Worm (Caenorhabditis elegans) whole organism, L4/young adult: ENCODE measurements around the gene clec-210.

Experiments
- W03F9.2 ChIP-seq: fragments of 150-350 bp; optimal IDR thresholded peaks from 2 replicates; lab custom pipeline; 2014; ENCODE audit warnings: missing biosample characterization, missing genetic modification characterization
- dao-5 ChIP-seq: sonication (generic microtip); optimal IDR thresholded peaks from 2 replicates; lab custom pipeline; 2016; ENCODE audit warnings: missing genotype, missing genetic modification characterization, moderate library complexity, missing compliant biosample characterization
- him-1 ChIP-seq: sonication (generic microtip); optimal IDR thresholded peaks from 2 replicates; lab custom pipeline; 2016; ENCODE audit warnings: missing genotype, missing genetic modification reagents, missing genetic modification characterization, missing compliant biosample characterization

Gene clec-210

ce11 chrV:3149910-3150428 is 31.8 kb downstream of the clec-210 start:
- TF ChIP-seq dao-5 (no peak), him-1 (no peak), W03F9.2 (no peak)

DNA sequence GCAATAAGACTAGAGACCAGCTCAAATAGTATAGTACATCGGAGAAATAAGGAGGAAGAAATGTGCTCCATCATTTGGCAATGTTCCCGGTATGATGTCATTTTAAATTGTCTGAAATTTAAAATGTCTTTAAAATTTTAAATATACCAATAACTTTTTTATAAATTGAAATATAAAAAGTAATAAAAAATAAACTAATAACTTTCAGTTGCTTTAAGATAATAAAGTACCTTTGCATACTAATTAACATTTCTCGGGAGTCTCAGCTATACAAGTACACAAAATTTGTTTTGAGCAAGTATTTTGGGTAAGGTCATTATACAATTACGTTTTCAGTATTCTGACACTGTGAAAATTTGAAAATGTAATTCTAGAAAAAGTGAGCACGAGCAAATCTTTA is 33.7 kb downstream of the clec-210 start, which contains the start of gene srab-6:
Gene srab-6, minus strand, starts transcription at position 101 of the 400 bp plus-strand sequence.
- TF ChIP-seq W03F9.2 = no peak
- no peak for TF ChIP-seq dao-5
- no peak for TF ChIP-seq him-1

DNA sequence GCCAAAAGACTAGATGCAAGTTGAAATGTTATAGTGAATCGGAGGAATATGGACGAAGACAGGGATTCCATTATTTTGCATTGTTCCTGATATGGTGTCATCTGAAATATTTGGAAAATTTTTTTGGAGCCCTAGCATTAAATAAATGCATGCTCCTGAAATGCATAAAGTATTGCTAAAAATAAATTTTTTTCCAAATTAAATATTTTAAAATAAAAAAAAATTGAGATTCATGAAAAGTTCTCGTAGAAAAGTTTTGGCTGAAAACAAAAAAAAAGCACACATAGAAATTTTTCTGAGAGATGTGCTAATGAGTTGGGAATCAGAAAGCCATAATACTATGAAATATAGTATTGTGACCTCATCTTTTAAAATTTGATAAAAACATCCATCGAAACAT is 36.9 kb downstream of the clec-210 start, which contains the start of gene srab-7:
Gene srab-7, minus strand, starts transcription at position 101 of the 400 bp plus-strand sequence.
- TF ChIP-seq dao-5 (no peak), him-1 (no peak), W03F9.2 (no peak)

ce11 chrV:3156786-3157185 is 38.6 kb downstream of the clec-210 start, which contains the start of gene exh-1:
Gene exh-1 (plus strand): TSS chrV:3157086.
- TF ChIP-seq dao-5 (no peak), him-1 (no peak), W03F9.2 (no peak)

DNA sequence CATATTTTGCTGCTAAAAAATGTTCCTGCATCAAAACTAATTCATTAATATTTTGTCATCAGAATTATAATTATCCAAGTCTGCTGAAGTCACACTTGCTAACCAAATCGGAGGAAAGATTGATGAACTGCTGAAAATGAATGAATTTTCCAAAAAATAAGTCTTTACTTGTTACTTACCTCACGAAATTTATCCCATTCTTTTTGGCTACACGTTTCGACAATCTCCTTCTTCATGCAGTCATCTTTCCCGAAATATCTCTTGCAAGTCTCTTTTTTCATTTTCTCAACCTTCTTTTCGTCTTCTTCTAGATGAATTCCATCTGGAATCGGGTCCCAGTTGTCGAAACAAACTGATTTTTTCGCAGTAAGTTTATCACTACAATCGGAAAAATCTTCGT is 40.2 kb downstream of the clec-210 start:
- no peak for TF ChIP-seq him-1
- no peak for TF ChIP-seq dao-5
- no peak for TF ChIP-seq W03F9.2

DNA sequence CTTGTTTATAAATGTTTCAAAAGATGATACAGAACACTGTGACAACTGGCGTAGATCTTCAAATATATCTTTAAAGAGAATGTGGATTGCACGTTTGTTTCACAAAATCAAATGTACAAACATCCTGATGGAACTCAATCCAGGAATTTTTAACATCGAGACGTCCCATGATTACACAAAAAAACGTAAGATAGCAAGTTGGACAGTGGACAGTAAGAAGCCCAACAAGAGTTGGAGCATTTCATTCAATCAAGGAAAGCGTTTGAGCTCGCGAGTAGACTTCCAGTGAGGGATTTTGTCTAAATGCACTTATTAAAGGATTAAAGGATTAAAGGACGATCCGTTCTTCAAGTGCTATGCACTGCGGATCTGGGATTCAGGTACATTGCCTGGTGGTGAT is 41.1 kb downstream of the clec-210 start, which contains the start of gene C36C5.12:
Gene C36C5.12, minus strand, starts transcription at position 101 of the 400 bp plus-strand sequence.
- TF ChIP-seq W03F9.2 = no peak
- TF ChIP-seq him-1 = no peak

DNA sequence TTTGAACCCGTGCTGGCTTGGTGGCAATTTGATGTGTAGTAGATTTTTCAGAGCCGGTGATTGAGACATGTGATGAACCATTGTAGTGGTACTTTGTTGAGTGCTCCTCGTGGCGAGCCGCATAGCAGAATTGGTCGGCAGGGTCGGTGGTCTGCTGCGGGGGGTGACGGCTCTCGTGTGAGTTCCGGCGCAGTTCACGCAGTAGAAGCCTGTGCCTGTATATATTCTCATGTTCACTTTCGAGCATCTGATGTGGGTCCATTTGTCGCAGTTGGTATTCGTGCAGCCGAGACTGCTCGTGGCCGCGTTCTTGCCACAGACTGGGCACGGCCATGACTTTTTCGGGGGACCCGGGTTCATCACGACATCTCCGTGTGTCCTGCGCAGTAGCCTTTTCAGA is 44.1 kb downstream of the clec-210 start:
- TF ChIP-seq him-1 (no peak), dao-5 (no peak), W03F9.2 (no peak)

ce11 chrV:3163143-3163542 is 45.0 kb downstream of the clec-210 start:
- TF ChIP-seq W03F9.2 (no peak), dao-5 (no peak), him-1 (no peak)

DNA sequence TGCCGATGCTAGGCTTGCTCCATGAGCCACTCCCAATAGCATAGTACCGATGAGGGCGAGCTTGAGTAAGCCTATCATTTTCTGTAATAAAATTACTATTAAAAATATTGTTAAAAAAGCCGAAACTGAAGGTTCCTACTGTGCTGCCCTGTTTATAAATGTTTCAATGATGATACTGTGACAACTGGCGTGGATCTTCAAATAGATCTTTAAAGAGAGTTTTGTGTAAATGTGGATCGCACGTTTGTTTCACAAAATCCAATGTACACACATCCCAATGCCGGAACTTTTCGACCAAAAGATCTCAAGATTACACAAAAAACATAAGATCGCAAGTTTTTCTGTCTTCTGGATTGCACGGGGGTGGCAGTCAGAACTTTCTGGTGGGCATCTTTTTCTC is 47.3 kb downstream of the clec-210 start, which contains the start of gene C36C5.14:
Gene C36C5.14, minus strand, starts transcription at position 101 of the 400 bp plus-strand sequence.
- no peak for TF ChIP-seq W03F9.2
- no peak for TF ChIP-seq him-1
- TF ChIP-seq dao-5 = no peak

- TF ChIP-seq him-1 (no peak), dao-5 (no peak), W03F9.2 (no peak)
These were observed 48.1 kb downstream of the clec-210 start, which contains the start of gene C36C5.4 for ce11 chrV:3166260-3166659. Gene C36C5.4 (plus strand): TSS chrV:3166560.

ce11 chrV:3168650-3169049 is 50.5 kb downstream of the clec-210 start, which contains the start of gene C36C5.15:
Gene C36C5.15 (minus strand): TSS chrV:3168750.
- TF ChIP-seq W03F9.2 = no peak
- no peak for TF ChIP-seq him-1
- TF ChIP-seq dao-5 = no peak

DNA sequence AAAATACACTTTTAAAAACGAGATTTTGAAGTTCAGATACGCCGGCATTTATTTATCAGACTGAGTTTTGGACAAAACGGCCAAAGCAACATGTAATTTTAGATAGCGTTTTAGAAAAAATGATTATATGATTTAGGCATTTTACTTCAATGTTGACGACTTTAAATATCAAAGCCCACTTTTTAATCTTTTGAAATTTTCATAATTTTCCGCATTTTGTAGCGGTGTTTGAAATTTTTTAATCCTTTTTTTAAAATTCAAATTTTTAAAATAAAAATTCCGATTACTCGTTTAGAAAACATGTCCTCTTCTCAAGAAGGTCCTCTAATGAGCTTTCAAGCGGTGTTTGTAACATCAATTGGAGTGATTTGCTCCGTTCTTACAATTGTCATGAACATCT is 51.7 kb downstream of the clec-210 start, which contains the start of gene srbc-6:
Gene srbc-6, plus strand, starts transcription at position 301 of the 400 bp plus-strand sequence.
- TF ChIP-seq W03F9.2 = no peak
- no peak for TF ChIP-seq him-1
- TF ChIP-seq dao-5 = no peak
